Worm (Caenorhabditis elegans): Measurements from ENCODE around the gene W02D7.4.
A peak's percentile ranks its signal among the peaks of the same experiment; 100 is the strongest.
"Not testable (repeated sequence)": the region's sequence is repeated elsewhere in the genome, so short reads cannot be mapped to it uniquely, and the experiment has no call there.

The W02D7.4 gene

ce11 chrV:8297504-8297903, at the start of gene W02D7.4:
Gene W02D7.4, minus strand, starts transcription at chrV:8297604.
- TF ChIP-seq ama-1 (optimal IDR thresholded peaks at IDR 0.05) = no peak

- TF ChIP-seq ceh-36 (tag; optimal IDR thresholded peaks at IDR 0.05) (no peak), aly-1 (tag; optimal IDR thresholded peaks at IDR 0.05) (no peak), sea-1 (GFP tag; conservative IDR thresholded peaks at IDR 0.05) (no peak), tbx-37 (GFP tag; conservative IDR thresholded peaks at IDR 0.05) (no peak), ceh-13 (GFP tag; optimal IDR thresholded peaks at IDR 0.05) (no peak)
These were observed 48.0 kb upstream of the W02D7.4 start, which contains the start of gene C08D8.1 for ce11 chrV:8345436-8345835. Gene C08D8.1, plus strand, starts transcription at chrV:8345759.

- no peak for TF ChIP-seq ceh-13 (GFP tag; optimal IDR thresholded peaks at IDR 0.05)
- no peak for TF ChIP-seq hmbx-1 (tag; optimal IDR thresholded peaks at IDR 0.05)
- TF ChIP-seq tra-4 (tag; optimal IDR thresholded peaks at IDR 0.05) = no peak
- no peak for TF ChIP-seq ets-7 (tag; optimal IDR thresholded peaks at IDR 0.05)
- TF ChIP-seq tbx-37 (GFP tag; conservative IDR thresholded peaks at IDR 0.05) = no peak
- TF ChIP-seq hmg-4 (GFP tag; optimal IDR thresholded peaks at IDR 0.05) = no peak
- TF ChIP-seq F13C5.2 (tag; optimal IDR thresholded peaks at IDR 0.05) = no peak
- TF ChIP-seq B0310.2 (tag; optimal IDR thresholded peaks at IDR 0.05) = no peak
- TF ChIP-seq flt-1 (GFP tag; IDR thresholded peaks at IDR 0.05) = no peak
- no peak for TF ChIP-seq hnd-1 (tag; optimal IDR thresholded peaks at IDR 0.05)
- no peak for TF ChIP-seq tbx-11 (GFP tag; IDR thresholded peaks at IDR 0.05)
- TF ChIP-seq sea-1 (GFP tag; conservative IDR thresholded peaks at IDR 0.05) = no peak
- no peak for TF ChIP-seq pes-1 (GFP tag; IDR thresholded peaks at IDR 0.05)
- no peak for TF ChIP-seq ceh-36 (tag; optimal IDR thresholded peaks at IDR 0.05)
- no peak for TF ChIP-seq ama-1 (optimal IDR thresholded peaks at IDR 0.05)
- TF ChIP-seq aly-1 (tag; optimal IDR thresholded peaks at IDR 0.05) = no peak
- no peak for TF ChIP-seq scrt-1 (GFP tag; IDR thresholded peaks at IDR 0.05)
These were observed 45.0 kb upstream of the W02D7.4 start for ce11 chrV:8342416-8342815.

ce11 chrV:8340924-8341323, 43.5 kb upstream of the W02D7.4 start, which contains the start of gene C08D8.7:
Gene C08D8.7, plus strand, starts transcription at chrV:8341224.
- TF ChIP-seq sea-1 (GFP tag; conservative IDR thresholded peaks at IDR 0.05); ceh-13 (GFP tag; optimal IDR thresholded peaks at IDR 0.05); tbx-11 (GFP tag; IDR thresholded peaks at IDR 0.05): not testable (repeated sequence)

ce11 chrV:8335620-8336019, 38.2 kb upstream of the W02D7.4 start:
- TF ChIP-seq hmg-4 (GFP tag; optimal IDR thresholded peaks at IDR 0.05) (no peak), tra-4 (tag; optimal IDR thresholded peaks at IDR 0.05) (no peak), tbx-37 (GFP tag; conservative IDR thresholded peaks at IDR 0.05) (no peak), ama-1 (optimal IDR thresholded peaks at IDR 0.05) (no peak), B0310.2 (tag; optimal IDR thresholded peaks at IDR 0.05) (no peak)

- TF ChIP-seq hmbx-1 (tag; optimal IDR thresholded peaks at IDR 0.05) (no peak), hnd-1 (tag; optimal IDR thresholded peaks at IDR 0.05) (no peak), tbx-37 (GFP tag; conservative IDR thresholded peaks at IDR 0.05) (no peak), hmg-4 (GFP tag; optimal IDR thresholded peaks at IDR 0.05) (no peak), scrt-1 (GFP tag; IDR thresholded peaks at IDR 0.05) (no peak), ama-1 (optimal IDR thresholded peaks at IDR 0.05) (no peak), F13C5.2 (tag; optimal IDR thresholded peaks at IDR 0.05) (no peak), tbx-11 (GFP tag; IDR thresholded peaks at IDR 0.05) (no peak), B0310.2 (tag; optimal IDR thresholded peaks at IDR 0.05) (no peak), flt-1 (GFP tag; IDR thresholded peaks at IDR 0.05) (no peak), sea-1 (GFP tag; conservative IDR thresholded peaks at IDR 0.05) (no peak), pes-1 (GFP tag; IDR thresholded peaks at IDR 0.05) (no peak), ets-7 (tag; optimal IDR thresholded peaks at IDR 0.05) (no peak), aly-1 (tag; optimal IDR thresholded peaks at IDR 0.05) (no peak), ceh-36 (tag; optimal IDR thresholded peaks at IDR 0.05) (no peak), tra-4 (tag; optimal IDR thresholded peaks at IDR 0.05) (no peak), ceh-13 (GFP tag; optimal IDR thresholded peaks at IDR 0.05) (no peak)
These were observed 37.0 kb upstream of the W02D7.4 start, which contains the start of gene tmd-2 for ce11 chrV:8334360-8334759. Gene tmd-2, plus strand, starts transcription at chrV:8334660.

- TF ChIP-seq scrt-1 (GFP tag; IDR thresholded peaks at IDR 0.05) = 0 out of 2 replicates have a peak, but pooled peaks have one; percentile 47
These were observed 32.0 kb upstream of the W02D7.4 start for ce11 chrV:8329390-8329789.

- TF ChIP-seq hmg-4 (GFP tag; optimal IDR thresholded peaks at IDR 0.05) (no peak), flt-1 (GFP tag; IDR thresholded peaks at IDR 0.05) (no peak), pes-1 (GFP tag; IDR thresholded peaks at IDR 0.05) (no peak), tbx-37 (GFP tag; conservative IDR thresholded peaks at IDR 0.05) (no peak), tra-4 (tag; optimal IDR thresholded peaks at IDR 0.05) (no peak), B0310.2 (tag; optimal IDR thresholded peaks at IDR 0.05) (no peak), aly-1 (tag; optimal IDR thresholded peaks at IDR 0.05) (no peak), ama-1 (optimal IDR thresholded peaks at IDR 0.05) (no peak), hmbx-1 (tag; optimal IDR thresholded peaks at IDR 0.05) (no peak), sea-1 (GFP tag; conservative IDR thresholded peaks at IDR 0.05) (no peak)
These were observed 29.7 kb upstream of the W02D7.4 start for ce11 chrV:8327080-8327479.

ce11 chrV:8325906-8326305, 28.5 kb upstream of the W02D7.4 start:
- no peak for TF ChIP-seq hmg-4 (GFP tag; optimal IDR thresholded peaks at IDR 0.05)

All from whole organism, early embryonic.